Fruit fly (Drosophila melanogaster) whole organism, embryonic: ENCODE data around the gene CG14104.

Source experiments
- ATbp ChIP-seq: fragments of 200-800 bp; sonication (Bioruptor generic); optimal IDR thresholded peaks from 2 replicates; lab custom pipeline; 2017; ENCODE audit warnings: missing biosample characterization, mild to moderate bottlenecking, missing genetic modification characterization, missing genetic modification reagents
- C15 ChIP-seq: fragments of 200-800 bp; sonication (Bioruptor generic); IDR thresholded peaks from 3 replicates; pipeline ENCODE4 v1.3.6; 2022; ENCODE audit warnings: missing biosample characterization, missing genetic modification characterization
- CG10654 ChIP-seq: fragments of 200-800 bp; sonication (Bioruptor generic); optimal IDR thresholded peaks from 2 replicates; lab custom pipeline; 2016; ENCODE audit warnings: missing biosample characterization, missing genetic modification characterization
- CG11723 ChIP-seq: fragments of 200-800 bp; sonication (Bioruptor generic); optimal IDR thresholded peaks from 2 replicates; lab custom pipeline; 2017; ENCODE audit warnings: missing biosample characterization, mild to moderate bottlenecking, missing genetic modification characterization
- CG12299 ChIP-seq: fragments of 200-800 bp; sonication (Bioruptor generic); optimal IDR thresholded peaks from 2 replicates; lab custom pipeline; 2018; ENCODE audit warnings: missing biosample characterization, mild to moderate bottlenecking, missing genetic modification characterization
- CG13894 ChIP-seq: fragments of 200-800 bp; sonication (Bioruptor generic); optimal IDR thresholded peaks from 3 replicates; lab custom pipeline; 2018; ENCODE audit warnings: missing biosample characterization, mild to moderate bottlenecking, missing genetic modification characterization, moderate library complexity
- CG15514 ChIP-seq: fragments of 200-800 bp; sonication (Bioruptor generic); optimal IDR thresholded peaks from 3 replicates; lab custom pipeline; 2017; ENCODE audit warnings: missing biosample characterization, missing genetic modification characterization, mild to moderate bottlenecking, moderate library complexity, missing genetic modification reagents
- CG31388 ChIP-seq: fragments of 200-800 bp; sonication (Bioruptor generic); optimal IDR thresholded peaks from 2 replicates; lab custom pipeline; 2016; ENCODE audit warnings: missing biosample characterization, missing genetic modification characterization
- CG32767 ChIP-seq: fragments of 200-800 bp; sonication (Bioruptor generic); IDR thresholded peaks from 2 replicates; pipeline ENCODE4 v1.3.6; 2022; ENCODE audit warnings: missing biosample characterization, missing genetic modification characterization
- CG34224 ChIP-seq: fragments of 200-800 bp; sonication (Bioruptor generic); IDR thresholded peaks from 3 replicates; pipeline ENCODE4 v1.3.6; 2022; ENCODE audit warnings: missing biosample characterization, missing genetic modification characterization; ENCODE audit not compliant: partially characterized antibody
- CG3726 ChIP-seq: fragments of 200-800 bp; sonication (Bioruptor generic); IDR thresholded peaks from 3 replicates; pipeline ENCODE4, ENCODE4 v1.3.6; 2022; ENCODE audit warnings: missing biosample characterization, missing genetic modification characterization
- CG4424 ChIP-seq: fragments of 200-800 bp; sonication (Bioruptor generic); optimal IDR thresholded peaks from 3 replicates; lab custom pipeline; 2016; ENCODE audit warnings: missing biosample characterization, missing genetic modification characterization
- CG7745 ChIP-seq: fragments of 200-800 bp; sonication (Bioruptor generic); optimal IDR thresholded peaks from 2 replicates; lab custom pipeline; 2018; ENCODE audit warnings: missing biosample characterization, mild to moderate bottlenecking, missing genetic modification characterization, moderate library complexity
- CG7786 ChIP-seq: fragments of 200-800 bp; sonication (Bioruptor generic); optimal IDR thresholded peaks from 2 replicates; lab custom pipeline; 2016; ENCODE audit warnings: missing biosample characterization, missing genetic modification characterization
- CG9215 ChIP-seq: fragments of 200-800 bp; sonication (Bioruptor generic); IDR thresholded peaks from 2 replicates; pipeline ENCODE4 v1.3.6; 2022; ENCODE audit warnings: missing biosample characterization, missing genetic modification characterization
- CG9437 ChIP-seq: fragments of 200-800 bp; sonication (Bioruptor generic); optimal IDR thresholded peaks from 2 replicates; lab custom pipeline; 2018; ENCODE audit warnings: missing biosample characterization, mild to moderate bottlenecking, missing genetic modification characterization
- CG9932 ChIP-seq: fragments of 200-800 bp; sonication (Bioruptor generic); IDR thresholded peaks from 2 replicates; pipeline ENCODE4 v1.3.6; 2022; ENCODE audit warnings: missing biosample characterization, missing genetic modification characterization
- Dip3 ChIP-seq: fragments of 200-800 bp; sonication (Bioruptor generic); optimal IDR thresholded peaks from 3 replicates; lab custom pipeline; 2016; ENCODE audit warnings: missing biosample characterization, missing genetic modification characterization
- Elba2 ChIP-seq: fragments of 200-800 bp; sonication (Bioruptor generic); optimal IDR thresholded peaks from 3 replicates; lab custom pipeline; 2016; ENCODE audit warnings: missing biosample characterization, missing genetic modification characterization
- Ets97D ChIP-seq: fragments of 200-800 bp; sonication (Bioruptor generic); optimal IDR thresholded peaks from 3 replicates; lab custom pipeline; 2016; ENCODE audit warnings: missing biosample characterization, missing genetic modification characterization
- Gug ChIP-seq: fragments of 200-800 bp; sonication (Bioruptor generic); IDR thresholded peaks from 4 replicates; pipeline ENCODE4 v1.3.6; 2022; ENCODE audit warnings: missing biosample characterization, missing genetic modification characterization
- Hmr ChIP-seq: fragments of 200-800 bp; sonication (Bioruptor generic); optimal IDR thresholded peaks from 3 replicates; lab custom pipeline; 2017; ENCODE audit warnings: mild to moderate bottlenecking, missing biosample characterization, missing genetic modification reagents, missing genetic modification characterization
- MBD-R2 ChIP-seq: fragments of 200-800 bp; sonication (Bioruptor generic); IDR thresholded peaks from 2 replicates; pipeline ENCODE4 v1.3.6; 2022; ENCODE audit warnings: missing biosample characterization, missing genetic modification characterization
- Med ChIP-seq: fragments of 200-800 bp; sonication (Bioruptor generic); peaks from one replicate; lab custom pipeline; 2016; ENCODE audit warnings: missing biosample characterization, missing genetic modification characterization, mild to moderate bottlenecking, inconsistent platforms, moderate library complexity
- NC2α ChIP-seq: fragments of 200-800 bp; sonication (Bioruptor generic); optimal IDR thresholded peaks from 2 replicates; lab custom pipeline; 2016; ENCODE audit warnings: missing biosample characterization, missing genetic modification characterization
- Nf-YA ChIP-seq: fragments of 200-800 bp; sonication (Bioruptor generic); IDR thresholded peaks from 2 replicates; pipeline ENCODE4 v1.3.6; 2022; ENCODE audit warnings: missing biosample characterization, missing genetic modification characterization
- PHDP ChIP-seq: fragments of 200-800 bp; sonication (Bioruptor generic); optimal IDR thresholded peaks from 3 replicates; lab custom pipeline; 2018; ENCODE audit warnings: missing biosample characterization, mild to moderate bottlenecking, missing genetic modification characterization, moderate library complexity
- Sry-β ChIP-seq: fragments of 200-800 bp; sonication (Bioruptor generic); optimal IDR thresholded peaks from 2 replicates; lab custom pipeline; 2018; ENCODE audit warnings: missing biosample characterization, mild to moderate bottlenecking, missing genetic modification characterization, moderate library complexity
- ab ChIP-seq: fragments of 200-800 bp; sonication (Bioruptor generic); optimal IDR thresholded peaks from 2 replicates; lab custom pipeline; 2016; ENCODE audit warnings: missing biosample characterization, missing genetic modification characterization
- bowl ChIP-seq: fragments of 200-800 bp; sonication (Bioruptor generic); IDR thresholded peaks from 2 replicates; pipeline ENCODE4 v1.3.6; 2022; ENCODE audit warnings: missing biosample characterization, missing genetic modification characterization
- br ChIP-seq: fragments of >200 bp; optimal IDR thresholded peaks from 2 replicates; lab custom pipeline; 2017
- corto ChIP-seq: fragments of 200-800 bp; sonication (Bioruptor generic); optimal IDR thresholded peaks from 2 replicates; lab custom pipeline; 2016; ENCODE audit warnings: missing biosample characterization, mild to moderate bottlenecking, missing genetic modification characterization, moderate library complexity
- da ChIP-seq: fragments of 200-800 bp; sonication (Bioruptor generic); optimal IDR thresholded peaks from 2 replicates; lab custom pipeline; 2016; ENCODE audit warnings: missing biosample characterization, missing genetic modification characterization
- dm ChIP-seq: fragments of 200-800 bp; sonication (Bioruptor generic); optimal IDR thresholded peaks from 3 replicates; lab custom pipeline; 2016; ENCODE audit warnings: missing biosample characterization, missing genetic modification characterization
- en ChIP-seq: fragments of 200-800 bp; sonication (Bioruptor generic); optimal IDR thresholded peaks from 2 replicates; lab custom pipeline; 2016; ENCODE audit warnings: missing biosample characterization, missing genetic modification characterization
- esg ChIP-seq: fragments of 200-800 bp; sonication (Bioruptor generic); conservative IDR thresholded peaks from 2 replicates; pipeline ENCODE4 v1.3.6; 2022; ENCODE audit warnings: missing biosample characterization, missing genetic modification characterization
- exex ChIP-seq: fragments of 200-800 bp; sonication (Bioruptor generic); optimal IDR thresholded peaks from 4 replicates; lab custom pipeline; 2018; ENCODE audit warnings: missing biosample characterization, mild to moderate bottlenecking, missing genetic modification characterization, moderate library complexity
- gcm2 ChIP-seq: fragments of 200-800 bp; sonication (Bioruptor generic); optimal IDR thresholded peaks from 2 replicates; lab custom pipeline; 2016; ENCODE audit warnings: missing biosample characterization, missing genetic modification characterization
- gem ChIP-seq: fragments of 200-800 bp; sonication (Bioruptor generic); optimal IDR thresholded peaks from 2 replicates; lab custom pipeline; 2019; ENCODE audit warnings: missing biosample characterization, mild to moderate bottlenecking, missing genetic modification characterization, moderate library complexity
- lab ChIP-seq: fragments of 200-800 bp; sonication (Bioruptor generic); optimal IDR thresholded peaks from 3 replicates; lab custom pipeline; 2017; ENCODE audit warnings: missing biosample characterization, missing genetic modification characterization, mild to moderate bottlenecking, moderate library complexity, missing genetic modification reagents
- lola ChIP-seq, 3 experiments: fragments of >200 bp in 2 of 3; fragments of 200-800 bp in 1 of 3; sonication (Bioruptor generic) in 1 of 3; optimal IDR thresholded peaks; 2 replicates each; lab custom pipeline; 2017 to 2019; ENCODE audit warnings: missing biosample characterization in 3 of 3, missing genetic modification characterization in 3 of 3, mild to moderate bottlenecking in 1 of 3, moderate library complexity in 1 of 3
- nau ChIP-seq: fragments of 200-800 bp; sonication (Bioruptor generic); optimal IDR thresholded peaks from 3 replicates; lab custom pipeline; 2017; ENCODE audit warnings: missing biosample characterization, mild to moderate bottlenecking, missing genetic modification characterization, missing genetic modification reagents
- odd ChIP-seq: fragments of 200-800 bp; sonication (Bioruptor generic); optimal IDR thresholded peaks from 2 replicates; lab custom pipeline; 2017; ENCODE audit warnings: missing biosample characterization, mild to moderate bottlenecking, missing genetic modification characterization
- pros ChIP-seq: fragments of 200-800 bp; sonication (Bioruptor generic); optimal IDR thresholded peaks from 3 replicates; lab custom pipeline; 2019; ENCODE audit warnings: missing biosample characterization, mild to moderate bottlenecking, missing genetic modification characterization, moderate library complexity
- sd ChIP-seq: fragments of 200-800 bp; sonication (Bioruptor generic); optimal IDR thresholded peaks from 3 replicates; lab custom pipeline; 2018; ENCODE audit warnings: missing biosample characterization, mild to moderate bottlenecking, missing genetic modification characterization, moderate library complexity
- seq ChIP-seq: fragments of 200-800 bp; sonication (Bioruptor generic); IDR thresholded peaks from 2 replicates; pipeline ENCODE4 v1.3.6; 2022; ENCODE audit warnings: missing biosample characterization, missing genetic modification characterization
- slp2 ChIP-seq: fragments of 200-800 bp; sonication (Bioruptor generic); optimal IDR thresholded peaks from 2 replicates; lab custom pipeline; 2016; ENCODE audit warnings: missing biosample characterization, missing genetic modification characterization
- tna ChIP-seq: fragments of 200-800 bp; sonication (Bioruptor generic); IDR thresholded peaks from 2 replicates; pipeline ENCODE4 v1.3.6; 2022; ENCODE audit warnings: missing biosample characterization, missing genetic modification characterization; ENCODE audit not compliant: partially characterized antibody
- unc-4 ChIP-seq: fragments of 200-800 bp; sonication (Bioruptor generic); IDR thresholded peaks from 2 replicates; pipeline ENCODE4 v1.3.6; 2022; ENCODE audit warnings: missing biosample characterization, missing genetic modification characterization; ENCODE audit not compliant: partially characterized antibody
- usp ChIP-seq: fragments of >200 bp; optimal IDR thresholded peaks from 2 replicates; lab custom pipeline; 2017; ENCODE audit warnings: missing biosample characterization, missing genetic modification characterization
- zfh1 ChIP-seq: fragments of 200-800 bp; sonication (Bioruptor generic); IDR thresholded peaks from 3 replicates; pipeline ENCODE4 v1.3.6; 2022; ENCODE audit warnings: missing biosample characterization, missing genetic modification characterization

Gene CG14104

dm6 chr3L:19778530-19778929 is 28.5 kb downstream of the CG14104 start (continued):
- TF ChIP-seq da (GFP tag; lab: Kevin White, UChicago) (no peak), en (GFP tag; lab: Kevin White, UChicago) (no peak), CG34224 (GFP tag; lab: Robert Waterston, UW) (no peak), CG3726 (no peak), lola (GFP tag; optimal IDR thresholded peaks at IDR 0.05; lab: Kevin White, UChicago) (no peak), MBD-R2 (no peak), Med (peak; percentile 76), CG13894 (tag; lab: Kevin White, UChicago) (peak; percentile 76), CG31388 (GFP tag; lab: Kevin White, UChicago) (no peak), Gug (GFP tag; lab: Robert Waterston, UW) (no peak), CG4424 (GFP tag; lab: Kevin White, UChicago) (no peak), bowl (GFP tag; lab: Robert Waterston, UW) (no peak), pros (GFP tag; lab: Kevin White, UChicago) (no peak), br (lab: Kevin White, UChicago) (no peak), nau (GFP tag; lab: Kevin White, UChicago) (no peak), usp (GFP tag; lab: Kevin White, UChicago) (no peak), ab (GFP tag; lab: Kevin White, UChicago) (no peak), CG9932 (GFP tag; lab: Robert Waterston, UW) (no peak), C15 (GFP tag; lab: Robert Waterston, UW) (no peak), Elba2 (GFP tag; lab: Kevin White, UChicago) (no peak), CG9437 (GFP tag; lab: Kevin White, UChicago) (no peak), Ets97D (no peak), tna (GFP tag; lab: Robert Waterston, UW) (no peak), seq (GFP tag; lab: Robert Waterston, UW) (no peak), Sry-β (GFP tag; lab: Kevin White, UChicago) (no peak), ATbp (GFP tag; lab: Kevin White, UChicago) (no peak), CG32767 (GFP tag; lab: Robert Waterston, UW) (no peak), slp2 (no peak), Dip3 (GFP tag; lab: Kevin White, UChicago) (no peak), CG9215 (GFP tag; lab: Robert Waterston, UW) (no peak), gem (tag; lab: Kevin White, UChicago) (no peak), unc-4 (GFP tag; lab: Robert Waterston, UW) (no peak), gcm2 (no peak), CG12299 (tag; lab: Kevin White, UChicago) (no peak), PHDP (tag; lab: Kevin White, UChicago) (peak; percentile 18), CG7745 (no peak), corto (GFP tag; lab: Kevin White, UChicago) (no peak), Hmr (GFP tag; lab: Kevin White, UChicago) (peak; percentile 41)

DNA sequence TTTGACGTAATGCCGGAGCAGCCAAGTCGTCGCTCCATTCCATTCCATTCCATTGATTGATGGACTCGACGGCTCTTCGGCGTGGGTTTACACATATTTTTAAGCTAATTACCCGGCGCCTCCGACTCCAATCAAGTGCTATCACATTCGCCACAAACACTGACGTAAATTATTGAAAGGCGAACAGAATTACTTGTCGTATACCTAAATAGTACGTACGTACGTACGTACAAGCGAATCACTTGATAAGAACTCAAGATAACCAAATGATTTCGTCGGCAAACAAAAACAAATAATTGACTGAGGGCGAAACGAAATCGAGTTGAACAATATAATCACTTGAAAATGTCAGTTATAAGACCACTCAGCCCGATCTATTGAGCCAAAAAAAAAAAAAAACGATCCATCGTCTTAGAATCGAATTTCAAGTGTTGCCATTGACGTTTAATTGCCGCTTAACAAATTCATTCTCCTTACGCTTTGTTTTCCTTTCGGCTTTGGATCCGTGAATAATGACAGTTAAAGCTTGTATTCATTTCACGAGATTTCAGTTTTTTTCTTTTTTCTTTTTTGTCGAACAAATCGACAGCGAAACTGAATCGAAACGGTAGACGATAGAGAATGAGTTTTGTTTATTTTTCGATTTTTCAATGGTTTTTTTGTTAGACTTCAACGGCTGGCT is 29.6 kb downstream of the CG14104 start:
- TF ChIP-seq NC2α (GFP tag; lab: Kevin White, UChicago) (no peak), esg (no peak), Nf-YA (GFP tag; lab: Robert Waterston, UW) (no peak), CG11723 (GFP tag; lab: Kevin White, UChicago) (no peak), exex (tag; lab: Kevin White, UChicago) (peak; percentile 93), Sry-β (GFP tag; lab: Kevin White, UChicago) (no peak), CG15514 (GFP tag; lab: Kevin White, UChicago) (peak; percentile 2), sd (tag; lab: Kevin White, UChicago) (peak; percentile 54), odd (GFP tag; lab: Kevin White, UChicago) (no peak), zfh1 (GFP tag; lab: Robert Waterston, UW) (no peak), CG7786 (GFP tag; lab: Kevin White, UChicago) (no peak), lola (GFP tag; optimal IDR thresholded peaks at IDR 0.05; lab: Kevin White, UChicago) (no peak), dm (no peak), CG10654 (GFP tag; lab: Kevin White, UChicago) (no peak), lab (peak; percentile 78)
